Fruit fly (Drosophila melanogaster): ENCODE measurements around the gene Gyc32E.

Gyc32E gene

DNA sequence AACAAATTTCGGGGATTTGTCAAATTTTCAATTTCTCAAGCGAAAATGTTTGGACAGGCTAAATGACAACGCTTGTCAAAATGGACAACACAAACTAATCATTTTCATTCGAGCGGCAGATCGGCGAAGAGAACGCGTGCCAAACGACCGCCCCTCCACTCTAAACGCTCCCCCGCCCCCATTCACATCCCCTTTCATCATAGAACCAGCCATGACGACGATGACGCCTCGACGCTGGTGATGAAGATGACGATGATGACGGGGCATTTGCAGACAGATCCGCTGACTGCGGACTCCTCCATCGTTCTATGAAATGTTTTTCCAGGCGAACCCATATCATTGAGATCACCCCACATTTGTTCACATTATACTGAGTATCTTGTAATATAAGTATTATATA is 41.3 kb upstream of the Gyc32E start:
- TF ChIP-seq lov (optimal IDR thresholded peaks at IDR 0.05) (no peak), lov (GFP tag; IDR thresholded peaks at IDR 0.05) (0 out of 3 replicates have a peak, but pooled peaks have one; percentile 52), crol (GFP tag; IDR thresholded peaks at IDR 0.05) (peak; percentile 71), ase (GFP tag; IDR thresholded peaks at IDR 0.05) (no peak), CG12769 (tag; optimal IDR thresholded peaks at IDR 0.05) (peak; percentile 1)

DNA sequence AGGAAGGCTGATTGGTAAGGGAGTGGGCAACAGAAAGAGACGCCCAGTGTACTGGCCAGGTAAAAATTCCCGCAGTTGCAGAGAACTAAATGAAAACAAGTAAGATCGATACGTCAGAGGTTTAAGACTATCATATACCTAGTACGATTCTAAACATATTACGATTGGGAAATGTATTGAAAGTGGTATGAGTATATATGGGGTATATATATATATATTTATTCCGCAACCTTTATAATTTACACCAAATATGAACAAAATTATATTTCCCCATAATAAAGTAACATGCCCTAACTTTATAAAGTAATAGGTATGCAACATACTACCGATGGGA is 40.2 kb upstream of the Gyc32E start:
- TF ChIP-seq CG11456 (GFP tag; IDR thresholded peaks at IDR 0.05) (no peak), Dip3 (GFP tag; optimal IDR thresholded peaks at IDR 0.05) (no peak), stwl (tag; optimal IDR thresholded peaks at IDR 0.05) (peak; percentile 38), MTF-1 (GFP tag; optimal IDR thresholded peaks at IDR 0.05; ENCODE audit: borderline replicate concordance) (no peak), CG2889 (GFP tag; IDR thresholded peaks at IDR 0.05) (no peak), CG7357 (GFP tag; IDR thresholded peaks at IDR 0.05) (no peak; the same call in 2 of the 3 replicates), cas (GFP tag; IDR thresholded peaks at IDR 0.05) (no peak), CG7372 (GFP tag; IDR thresholded peaks at IDR 0.05) (no peak), sna (GFP tag; IDR thresholded peaks at IDR 0.05; ENCODE audit: partially characterized antibody) (no peak), nmo (GFP tag; optimal IDR thresholded peaks at IDR 0.05) (peak; percentile 74), CG7745 (tag; optimal IDR thresholded peaks at IDR 0.05) (no peak), CG30403 (GFP tag; optimal IDR thresholded peaks at IDR 0.05) (peak; percentile 39), CG10267 (tag; optimal IDR thresholded peaks at IDR 0.05) (peak; percentile 69), sima (GFP tag; optimal IDR thresholded peaks at IDR 0.05) (no peak), CG14860 (GFP tag; IDR thresholded peaks at IDR 0.05; ENCODE audit: partially characterized antibody) (no peak), Deaf1 (tag; optimal IDR thresholded peaks at IDR 0.05) (no peak), Side (GFP tag; optimal IDR thresholded peaks at IDR 0.05) (no peak), pum (GFP tag; optimal IDR thresholded peaks at IDR 0.05) (no peak), CG4617 (GFP tag; optimal IDR thresholded peaks at IDR 0.05; ENCODE audit: borderline replicate concordance) (no peak), eyg (GFP tag; optimal IDR thresholded peaks at IDR 0.05) (no peak), cad (GFP tag; optimal IDR thresholded peaks at IDR 0.05) (no peak), CG16863 (GFP tag; optimal IDR thresholded peaks at IDR 0.05) (no peak), unpg (GFP tag; optimal IDR thresholded peaks at IDR 0.05) (peak; percentile 72), CG2129 (GFP tag; IDR thresholded peaks at IDR 0.05; ENCODE audit: partially characterized antibody) (no peak), Dref (GFP tag; IDR thresholded peaks at IDR 0.05) (no peak), Pdp1 (GFP tag; optimal IDR thresholded peaks at IDR 0.05) (no peak), pros (GFP tag; optimal IDR thresholded peaks at IDR 0.05) (no peak), CG11695 (GFP tag; IDR thresholded peaks at IDR 0.05) (no peak), Hsf (GFP tag; optimal IDR thresholded peaks at IDR 0.05) (no peak), Lim3 (GFP tag; IDR thresholded peaks at IDR 0.05) (no peak), cwo (GFP tag; optimal IDR thresholded peaks at IDR 0.05) (no peak), NFAT (GFP tag; IDR thresholded peaks at IDR 0.05) (no peak), CG2712 (tag; optimal IDR thresholded peaks at IDR 0.05) (peak; percentile 87), CG7271 (tag; optimal IDR thresholded peaks at IDR 0.05) (peak; percentile 59), CG7963 (GFP tag; IDR thresholded peaks at IDR 0.05; ENCODE audit: partially characterized antibody) (no peak), wor (GFP tag; IDR thresholded peaks at IDR 0.05) (no peak), tll (GFP tag; optimal IDR thresholded peaks at IDR 0.05) (no peak), CG9215 (GFP tag; IDR thresholded peaks at IDR 0.05) (no peak), zfh2 (GFP tag; optimal IDR thresholded peaks at IDR 0.05) (no peak), CG17385 (GFP tag; optimal IDR thresholded peaks at IDR 0.05) (peak; percentile 3), CG6272 (GFP tag; IDR thresholded peaks at IDR 0.05) (no peak), psq (GFP tag; optimal IDR thresholded peaks at IDR 0.05) (no peak), TFAM (GFP tag; optimal IDR thresholded peaks at IDR 0.05) (no peak), CG7839 (tag; optimal IDR thresholded peaks at IDR 0.05) (peak; percentile 59), Ptx1 (GFP tag; IDR thresholded peaks at IDR 0.05) (peak; percentile 41), Mes4 (GFP tag; optimal IDR thresholded peaks at IDR 0.05) (no peak)

Measured in whole organism, embryonic.